Fruit fly (Drosophila melanogaster): ENCODE results near the gene CG7368.
A peak's percentile ranks its signal among the peaks of the same experiment; 100 is the strongest.

Gene CG7368

dm6 chr3L:11554338-11554737 lies 42.7 kb upstream of the CG7368 start:
- TF ChIP-seq Xrp1 (GFP tag; IDR thresholded peaks at IDR 0.05) (peak; percentile 97), CG7928 (GFP tag; optimal IDR thresholded peaks at IDR 0.05) (peak; percentile 10), Ssrp (tag; optimal IDR thresholded peaks at IDR 0.05) (peak; percentile 88), ERR (GFP tag; optimal IDR thresholded peaks at IDR 0.05) (no peak), fu2 (GFP tag; optimal IDR thresholded peaks at IDR 0.05) (peak; percentile 11), MBD-R2 (GFP tag; IDR thresholded peaks at IDR 0.05) (0 out of 2 replicates have a peak, but pooled peaks have one; percentile 9), ftz-f1 (GFP tag; optimal IDR thresholded peaks at IDR 0.05) (no peak), Bgb (GFP tag; IDR thresholded peaks at IDR 0.05; ENCODE audit: partially characterized antibody) (no peak), Doc3 (GFP tag; IDR thresholded peaks at IDR 0.05; ENCODE audit: partially characterized antibody) (no peak), Med (GFP tag) (peak; percentile 91), CrebB (tag; optimal IDR thresholded peaks at IDR 0.05) (peak; percentile 40), gcm (GFP tag; optimal IDR thresholded peaks at IDR 0.05) (peak; percentile 87), unpg (GFP tag; optimal IDR thresholded peaks at IDR 0.05) (peak; percentile 86), mirr (GFP tag; optimal IDR thresholded peaks at IDR 0.05) (no peak), cato (GFP tag; optimal IDR thresholded peaks at IDR 0.05; ENCODE audit: borderline replicate concordance) (peak; percentile 63), pb (GFP tag; optimal IDR thresholded peaks at IDR 0.05) (no peak), zfh2 (GFP tag; optimal IDR thresholded peaks at IDR 0.05) (no peak), ind (GFP tag; optimal IDR thresholded peaks at IDR 0.05) (peak; percentile 66), CG8765 (GFP tag; IDR thresholded peaks at IDR 0.05) (peak; percentile 88), tx (GFP tag; optimal IDR thresholded peaks at IDR 0.05) (peak; percentile 56), CG4328 (GFP tag; optimal IDR thresholded peaks at IDR 0.05) (no peak), CG2129 (GFP tag; IDR thresholded peaks at IDR 0.05; ENCODE audit: partially characterized antibody) (no peak), CG12391 (tag; optimal IDR thresholded peaks at IDR 0.05) (peak; percentile 90), NfI (GFP tag; optimal IDR thresholded peaks at IDR 0.05) (peak; percentile 54), ranshi (GFP tag; IDR thresholded peaks at IDR 0.05) (peak; percentile 79), CG10209 (GFP tag; optimal IDR thresholded peaks at IDR 0.05) (peak; percentile 82), nom (GFP tag; optimal IDR thresholded peaks at IDR 0.05) (peak; percentile 26), fru (optimal IDR thresholded peaks at IDR 0.05) (no peak), zfh1 (GFP tag; IDR thresholded peaks at IDR 0.05) (peak; percentile 94), Hr78 (GFP tag; optimal IDR thresholded peaks at IDR 0.05) (peak in 1 of 2 experiments; percentile 60), pnt (GFP tag; optimal IDR thresholded peaks at IDR 0.05) (peak; percentile 66), Ets97D (GFP tag; optimal IDR thresholded peaks at IDR 0.05) (peak; percentile 33), CG6791 (GFP tag; IDR thresholded peaks at IDR 0.05; ENCODE audit: partially characterized antibody) (no peak), Deaf1 (tag; optimal IDR thresholded peaks at IDR 0.05) (peak; percentile 53), nerfin-2 (GFP tag; IDR thresholded peaks at IDR 0.05; ENCODE audit: partially characterized antibody) (no peak), CG18599 (GFP tag; optimal IDR thresholded peaks at IDR 0.05) (peak; percentile 77), CG17361 (GFP tag; IDR thresholded peaks at IDR 0.05) (peak; percentile 91), gt (GFP tag; IDR thresholded peaks at IDR 0.05) (no peak), ATbp (GFP tag; optimal IDR thresholded peaks at IDR 0.05) (peak; percentile 68), CG6813 (GFP tag; optimal IDR thresholded peaks at IDR 0.05) (peak; percentile 84), CG3726 (GFP tag; IDR thresholded peaks at IDR 0.05) (0 out of 3 replicates have a peak, but pooled peaks have one; percentile 49), Ravus (GFP tag; IDR thresholded peaks at IDR 0.05) (no peak; the same call in 1 of the 2 replicates), sqz (GFP tag; optimal IDR thresholded peaks at IDR 0.05) (peak; percentile 69), klu (GFP tag; IDR thresholded peaks at IDR 0.05) (peak; percentile 53; the same call in 1 of the 2 replicates), Hmx (GFP tag; optimal IDR thresholded peaks at IDR 0.05) (peak; percentile 4), pita (GFP tag; optimal IDR thresholded peaks at IDR 0.05) (no peak), CG32532 (GFP tag; IDR thresholded peaks at IDR 0.05) (peak; percentile 56; the same call in 1 of the 2 replicates), sd (tag; optimal IDR thresholded peaks at IDR 0.05) (no peak), CG10147 (GFP tag; optimal IDR thresholded peaks at IDR 0.05) (peak; percentile 60), maf-S (GFP tag; optimal IDR thresholded peaks at IDR 0.05) (peak; percentile 61)

All from whole organism, embryonic.